Worm (Caenorhabditis elegans) whole organism, L4 larva: Measurements from ENCODE around the gene msp-142.

ENCODE experiments used
- D1046.2 ChIP-seq: fragments of 200-800 bp; sonication (Bioruptor generic); IDR thresholded peaks from 2 replicates; pipeline ENCODE4 v1.3.6; 2022; ENCODE audit warnings: missing genetic modification characterization, missing compliant biosample characterization
- F10B5.3 ChIP-seq: sonication (generic microtip); optimal IDR thresholded peaks from 2 replicates; lab custom pipeline; 2016; ENCODE audit warnings: mild to moderate bottlenecking, missing genetic modification characterization, missing compliant biosample characterization
- F44E2.7 ChIP-seq: fragments of 200-800 bp; sonication (Bioruptor generic); IDR thresholded peaks from 2 replicates; pipeline ENCODE4 v2.1.2; 2022; ENCODE audit warnings: missing genetic modification characterization, missing compliant biosample characterization
- Y75B8A.6 ChIP-seq: fragments of 200-800 bp; sonication (Bioruptor generic); IDR thresholded peaks from 2 replicates; pipeline ENCODE4 v1.3.6; 2022; ENCODE audit warnings: missing genetic modification reagents, missing genetic modification characterization, missing compliant biosample characterization
- ZK337.2 ChIP-seq: fragments of 200-800 bp; sonication (Bioruptor generic); IDR thresholded peaks from 2 replicates; pipeline ENCODE4 v1.3.6; 2022; ENCODE audit warnings: missing genetic modification reagents, missing genetic modification characterization, missing compliant biosample characterization
- aha-1 ChIP-seq: fragments of 150-350 bp; peaks from one replicate; lab custom pipeline; 2014; ENCODE audit warnings: missing biosample characterization, missing genetic modification characterization
- ama-1 ChIP-seq: fragments of 150-350 bp; optimal IDR thresholded peaks from 2 replicates; lab custom pipeline; 2014; ENCODE audit warnings: inconsistent platforms, mixed read lengths
- ceh-28 ChIP-seq: fragments of 150-350 bp; optimal IDR thresholded peaks from 2 replicates; lab custom pipeline; 2014; ENCODE audit warnings: missing biosample characterization, missing genetic modification reagents, missing genetic modification characterization
- ceh-32 ChIP-seq: sonication (generic microtip); optimal IDR thresholded peaks from 2 replicates; lab custom pipeline; 2016; ENCODE audit warnings: mild to moderate bottlenecking, missing genetic modification characterization, missing compliant biosample characterization; ENCODE audit not compliant: poor library complexity
- daf-12 ChIP-seq: fragments of 150-350 bp; optimal IDR thresholded peaks from 2 replicates; lab custom pipeline; 2014; ENCODE audit warnings: missing biosample characterization, missing genetic modification reagents, missing genetic modification characterization
- daf-16 ChIP-seq, 3 experiments: sonication (generic microtip); optimal IDR thresholded peaks; 2 replicates each; lab custom pipeline; 2016 to 2017; ENCODE audit warnings: missing genetic modification characterization in 3 of 3, missing genetic modification reagents in 3 of 3, mild to moderate bottlenecking in 2 of 3, missing compliant biosample characterization in 2 of 3, missing biosample characterization in 1 of 3, moderate library complexity in 1 of 3
- daf-8 ChIP-seq: fragments of 200-800 bp; sonication (Bioruptor generic); IDR thresholded peaks from 2 replicates; pipeline ENCODE4 v1.3.6; 2022; ENCODE audit warnings: missing genetic modification characterization, missing compliant biosample characterization
- dmd-8 ChIP-seq: fragments of 200-800 bp; sonication (Bioruptor generic); IDR thresholded peaks from 2 replicates; pipeline ENCODE4 v1.3.6; 2022; ENCODE audit warnings: missing genetic modification characterization, missing compliant biosample characterization
- dpl-1 ChIP-seq: fragments of 150-350 bp; optimal IDR thresholded peaks from 2 replicates; lab custom pipeline; 2014; ENCODE audit warnings: missing biosample characterization, missing genetic modification reagents, missing genetic modification characterization
- egl-27 ChIP-seq: sonication (generic microtip); optimal IDR thresholded peaks from 3 replicates; lab custom pipeline; 2017; ENCODE audit warnings: missing biosample characterization, missing genetic modification reagents, missing genetic modification characterization
- hif-1 ChIP-seq, 2 experiments: sonication (generic microtip); optimal IDR thresholded peaks; 2 replicates each; lab custom pipeline; 2016 to 2017; ENCODE audit warnings: missing compliant biosample characterization in 2 of 2, missing genetic modification characterization in 2 of 2, missing genetic modification reagents in 2 of 2, missing genotype in 2 of 2, mild to moderate bottlenecking in 1 of 2
- lin-15B ChIP-seq: fragments of 150-350 bp; sonication (generic microtip); optimal IDR thresholded peaks from 3 replicates; lab custom pipeline; 2014; ENCODE audit warnings: missing biosample characterization, missing genetic modification characterization
- lin-39 ChIP-seq: fragments of 150-350 bp; optimal IDR thresholded peaks from 2 replicates; lab custom pipeline; 2014; ENCODE audit warnings: missing biosample characterization, missing genetic modification reagents, missing genetic modification characterization
- lsy-2 ChIP-seq, 2 experiments: fragments of 150-350 bp in 1 of 2; sonication (generic microtip) in 1 of 2; optimal IDR thresholded peaks; 2 replicates each; lab custom pipeline; 2014 to 2017; ENCODE audit warnings: missing biosample characterization in 2 of 2, missing genetic modification characterization in 2 of 2
- madf-5 ChIP-seq, 2 experiments: fragments of 200-800 bp; sonication (Bioruptor generic); IDR thresholded peaks; 2 replicates each; pipeline ENCODE4 v1.3.6; 2022; ENCODE audit warnings: missing compliant biosample characterization in 2 of 2, missing genetic modification characterization in 2 of 2
- madf-9 ChIP-seq: fragments of 200-800 bp; sonication (Bioruptor generic); conservative IDR thresholded peaks from 2 replicates; pipeline ENCODE4 v1.3.6; 2022; ENCODE audit warnings: missing genetic modification reagents, missing genetic modification characterization, missing compliant biosample characterization
- nhr-11 ChIP-seq: fragments of 150-350 bp; optimal IDR thresholded peaks from 2 replicates; lab custom pipeline; 2014; ENCODE audit warnings: missing biosample characterization, missing genetic modification characterization
- nhr-237 ChIP-seq: sonication (generic microtip); optimal IDR thresholded peaks from 2 replicates; lab custom pipeline; 2017; ENCODE audit warnings: missing biosample characterization, missing genetic modification characterization
- nhr-25 ChIP-seq: sonication (generic microtip); optimal IDR thresholded peaks from 2 replicates; lab custom pipeline; 2017; ENCODE audit warnings: missing genetic modification characterization, mild to moderate bottlenecking, missing compliant biosample characterization, antibody characterized with exemption, moderate library complexity, borderline replicate concordance; ENCODE audit not compliant: insufficient read depth
- nhr-42 ChIP-seq: fragments of 200-800 bp; sonication (Bioruptor generic); IDR thresholded peaks from 2 replicates; pipeline ENCODE4 v1.3.6; 2022; ENCODE audit warnings: missing genetic modification characterization, missing compliant biosample characterization
- nhr-48 ChIP-seq: sonication (generic microtip); optimal IDR thresholded peaks from 2 replicates; lab custom pipeline; 2016; ENCODE audit warnings: mild to moderate bottlenecking, missing genetic modification characterization, missing compliant biosample characterization
- nhr-6 ChIP-seq: fragments of 150-350 bp; optimal IDR thresholded peaks from 2 replicates; lab custom pipeline; 2014; ENCODE audit warnings: missing biosample characterization, missing genetic modification characterization
- nhr-76 ChIP-seq: fragments of 150-350 bp; optimal IDR thresholded peaks from 2 replicates; lab custom pipeline; 2014; ENCODE audit warnings: missing biosample characterization, missing genetic modification characterization
- nhr-77 ChIP-seq: fragments of 150-350 bp; optimal IDR thresholded peaks from 2 replicates; lab custom pipeline; 2014; ENCODE audit warnings: missing biosample characterization, missing genetic modification characterization
- php-3 ChIP-seq: fragments of 200-800 bp; sonication (Bioruptor generic); IDR thresholded peaks from 2 replicates; pipeline ENCODE4 v1.3.6; 2022; ENCODE audit warnings: missing genetic modification reagents, missing genetic modification characterization, missing compliant biosample characterization
- rbr-2 ChIP-seq: sonication (generic microtip); optimal IDR thresholded peaks from 2 replicates; lab custom pipeline; 2016; ENCODE audit warnings: missing genotype, missing genetic modification characterization, missing compliant biosample characterization
- saeg-2 ChIP-seq: fragments of 200-800 bp; sonication (Bioruptor generic); IDR thresholded peaks from 2 replicates; pipeline ENCODE4 v1.3.6; 2022; ENCODE audit warnings: missing genetic modification reagents, missing genetic modification characterization, missing compliant biosample characterization
- skn-1 ChIP-seq: fragments of 150-350 bp; optimal IDR thresholded peaks from 2 replicates; lab custom pipeline; 2014; ENCODE audit warnings: missing biosample characterization, missing genetic modification characterization
- snpc-1.2 ChIP-seq: fragments of 200-800 bp; sonication (Bioruptor generic); IDR thresholded peaks from 2 replicates; pipeline ENCODE4 v1.3.6; 2022; ENCODE audit warnings: missing genetic modification reagents, missing genetic modification characterization, missing compliant biosample characterization
- tag-97 ChIP-seq: fragments of 200-800 bp; sonication (Bioruptor generic); IDR thresholded peaks from 2 replicates; pipeline ENCODE4 v1.3.6; 2022; ENCODE audit warnings: missing genetic modification characterization, missing compliant biosample characterization
- unc-39 ChIP-seq: sonication (generic microtip); optimal IDR thresholded peaks from 2 replicates; lab custom pipeline; 2017; ENCODE audit warnings: missing biosample characterization, missing genetic modification characterization
- unc-62 ChIP-seq, 3 experiments: fragments of 150-350 bp in 1 of 3; sonication (generic microtip); optimal IDR thresholded peaks in 2 of 3; peaks in 1 of 3; 1 replicate in 1 of 3; 2 replicates in 2 of 3; lab custom pipeline; 2014 to 2017; ENCODE audit warnings: missing biosample characterization in 3 of 3, missing genetic modification characterization in 3 of 3, missing genetic modification reagents in 3 of 3, missing genotype in 1 of 3
- zag-1 ChIP-seq: fragments of 150-350 bp; optimal IDR thresholded peaks from 2 replicates; lab custom pipeline; 2014; ENCODE audit warnings: missing biosample characterization, missing genetic modification characterization
- ztf-7 ChIP-seq: fragments of 150-350 bp; optimal IDR thresholded peaks from 2 replicates; lab custom pipeline; 2014; ENCODE audit warnings: missing biosample characterization, missing genetic modification characterization

Gene msp-142

ce11 chrII:5772547-5773142 lies 25.1 kb upstream of the msp-142 start (continued):
- TF ChIP-seq Y75B8A.6 (GFP tag; lab: Robert Waterston, UW) = no peak
- no peak for TF ChIP-seq nhr-77 (tag; lab: Kevin White, UChicago)
- no peak for TF ChIP-seq daf-8 (GFP tag; lab: Robert Waterston, UW)
- TF ChIP-seq lsy-2 (tag; optimal IDR thresholded peaks at IDR 0.05; lab: Kevin White, UChicago) = no peak
- peak; percentile 73 for TF ChIP-seq madf-9 (GFP tag; lab: Robert Waterston, UW)
- 0 out of 2 replicates have a peak, but pooled peaks have one; percentile 43 for TF ChIP-seq saeg-2

ce11 chrII:5774120-5774519 lies 23.6 kb upstream of the msp-142 start, which contains the start of the genes dmd-5 and F10C1.1:
TSS of gene dmd-5 (minus strand) at chrII:5774220.
TSS of gene F10C1.1 (plus strand) at chrII:5774229.
- TF ChIP-seq nhr-11 (no peak), nhr-25 (no peak), lin-39 (tag; lab: Kevin White, UChicago) (no peak), ama-1 (no peak), unc-62 (GFP tag; optimal IDR thresholded peaks at IDR 0.05 in 1 of 2; lab: Kevin White, UChicago) (peak in 1 of 2 experiments; percentile 20), unc-62 (tag; optimal IDR thresholded peaks at IDR 0.05; lab: Kevin White, UChicago) (no peak), F10B5.3 (no peak)

ce11 chrII:5774879-5775278 lies 22.8 kb upstream of the msp-142 start:
- no peak for TF ChIP-seq nhr-6 (tag; lab: Kevin White, UChicago)
- TF ChIP-seq lin-15B (tag; lab: Kevin White, UChicago) = no peak
- no peak for TF ChIP-seq snpc-1.2
- no peak for TF ChIP-seq php-3 (GFP tag; lab: Robert Waterston, UW)
- TF ChIP-seq zag-1 (tag; lab: Kevin White, UChicago) = no peak
- no peak for TF ChIP-seq dpl-1 (GFP tag; lab: Kevin White, UChicago)
- no peak for TF ChIP-seq ceh-28 (tag; lab: Kevin White, UChicago)
- TF ChIP-seq egl-27 = no peak
- no peak for TF ChIP-seq ceh-32 (tag; lab: Kevin White, UChicago)
- TF ChIP-seq madf-5 (GFP tag; IDR thresholded peaks at IDR 0.05; lab: Robert Waterston, UW) = no peak
- TF ChIP-seq rbr-2 = no peak
- TF ChIP-seq daf-12 = no peak
- TF ChIP-seq unc-39 (tag; lab: Kevin White, UChicago) = no peak
- TF ChIP-seq nhr-77 (tag; lab: Kevin White, UChicago) = no peak
- no peak for TF ChIP-seq tag-97 (GFP tag; lab: Robert Waterston, UW)
- TF ChIP-seq F44E2.7 (GFP tag; lab: Robert Waterston, UW) = no peak
- TF ChIP-seq nhr-76 (tag; lab: Kevin White, UChicago) = no peak

- TF ChIP-seq lin-15B (tag; lab: Kevin White, UChicago) (no peak), nhr-25 (no peak), nhr-42 (GFP tag; lab: Robert Waterston, UW) (no peak), unc-62 (GFP tag; optimal IDR thresholded peaks at IDR 0.05 in 1 of 2; lab: Kevin White, UChicago) (no peak), unc-62 (tag; optimal IDR thresholded peaks at IDR 0.05; lab: Kevin White, UChicago) (no peak), hif-1 (tag; optimal IDR thresholded peaks at IDR 0.05; lab: Kevin White, UChicago) (no peak), nhr-237 (tag; lab: Kevin White, UChicago) (no peak), nhr-48 (tag; lab: Kevin White, UChicago) (no peak), skn-1 (tag; lab: Kevin White, UChicago) (no peak), dmd-8 (no peak), ztf-7 (tag; lab: Kevin White, UChicago) (no peak), aha-1 (tag; lab: Kevin White, UChicago) (no peak), daf-16 (GFP tag; optimal IDR thresholded peaks at IDR 0.05; lab: Kevin White, UChicago) (no peak), daf-16 (tag; optimal IDR thresholded peaks at IDR 0.05; lab: Kevin White, UChicago) (no peak), D1046.2 (GFP tag; lab: Robert Waterston, UW) (no peak), ZK337.2 (GFP tag; lab: Robert Waterston, UW) (no peak)
Observed at ce11 chrII:5777372-5777771, 20.4 kb upstream of the msp-142 start.
